Fruit fly (Drosophila melanogaster): ENCODE measurements around the gene CG5250.

The CG5250 gene

DNA sequence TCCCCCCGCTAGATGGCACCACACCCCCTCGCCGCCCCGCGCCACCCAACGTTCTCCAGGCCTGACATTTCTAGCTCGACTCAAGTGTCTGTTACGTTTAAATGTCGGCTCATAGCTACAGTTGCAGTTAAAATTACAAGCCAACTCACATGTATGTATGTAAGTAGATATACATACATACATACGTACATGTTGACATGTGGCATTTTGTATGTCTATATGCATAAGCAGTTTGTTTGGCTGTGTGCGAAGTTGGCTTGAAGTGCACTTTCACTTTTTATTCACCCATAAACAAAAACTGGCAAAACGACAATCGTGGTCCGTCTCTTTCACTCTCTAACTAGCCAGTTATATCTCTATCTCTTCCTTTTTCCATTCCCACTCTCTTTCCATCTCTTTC lies 46.2 kb downstream of the CG5250 start (continued):
- TF ChIP-seq CG1603 (tag; optimal IDR thresholded peaks at IDR 0.05) (peak; percentile 51), onecut (GFP tag; IDR thresholded peaks at IDR 0.05) (0 out of 2 replicates have a peak, but pooled peaks have one; percentile 20), gce (GFP tag; IDR thresholded peaks at IDR 0.05) (peak; percentile 75; the same call in 1 of the 3 replicates), bsh (GFP tag; optimal IDR thresholded peaks at IDR 0.05) (peak; percentile 4 to 37), nau (GFP tag; optimal IDR thresholded peaks at IDR 0.05) (peak; percentile 28), Sox102F (GFP tag; optimal IDR thresholded peaks at IDR 0.05) (peak; percentile 41), ATbp (GFP tag; optimal IDR thresholded peaks at IDR 0.05) (peak; percentile 94), CG17568 (GFP tag; optimal IDR thresholded peaks at IDR 0.05) (peak; percentile 3), lab (GFP tag; optimal IDR thresholded peaks at IDR 0.05) (peak; percentile 35), CG5180 (GFP tag; optimal IDR thresholded peaks at IDR 0.05) (peak; percentile 37), Sox100B (GFP tag; optimal IDR thresholded peaks at IDR 0.05) (peak; percentile 35), CG8388 (GFP tag; optimal IDR thresholded peaks at IDR 0.05) (peak; percentile 19), CG3281 (GFP tag; optimal IDR thresholded peaks at IDR 0.05) (no peak), CG33213 (GFP tag; optimal IDR thresholded peaks at IDR 0.05) (no peak), wek (GFP tag; optimal IDR thresholded peaks at IDR 0.05) (peak; percentile 49), CG1024 (GFP tag; IDR thresholded peaks at IDR 0.05) (peak; percentile 44; the same call in 1 of the 2 replicates), Jarid2 (GFP tag; optimal IDR thresholded peaks at IDR 0.05) (peak; percentile 24), az2 (GFP tag; optimal IDR thresholded peaks at IDR 0.05) (no peak), chif (GFP tag; optimal IDR thresholded peaks at IDR 0.05) (no peak), Bdp1 (GFP tag; optimal IDR thresholded peaks at IDR 0.05) (no peak), CG11093 (GFP tag; IDR thresholded peaks at IDR 0.05) (peak; percentile 33; the same call in 1 of the 3 replicates), Kr (GFP tag; optimal IDR thresholded peaks at IDR 0.05) (no peak), tap (tag; optimal IDR thresholded peaks at IDR 0.05) (no peak), kni (GFP tag; optimal IDR thresholded peaks at IDR 0.05) (peak; percentile 86), Ets97D (GFP tag; optimal IDR thresholded peaks at IDR 0.05) (no peak), D (optimal IDR thresholded peaks at IDR 0.05) (no peak), D (GFP tag; optimal IDR thresholded peaks at IDR 0.05) (peak; percentile 56), fd64A (GFP tag; optimal IDR thresholded peaks at IDR 0.05) (peak; percentile 56), CG2875 (GFP tag; optimal IDR thresholded peaks at IDR 0.05) (peak; percentile 76), Deaf1 (tag; optimal IDR thresholded peaks at IDR 0.05) (no peak), CG16863 (GFP tag; optimal IDR thresholded peaks at IDR 0.05) (peak; percentile 8), Lhr (GFP tag; optimal IDR thresholded peaks at IDR 0.05) (peak; percentile 36), Opbp (GFP tag; IDR thresholded peaks at IDR 0.05; ENCODE audit: partially characterized antibody) (no peak), shn (GFP tag; optimal IDR thresholded peaks at IDR 0.05) (no peak), zfh1 (GFP tag; IDR thresholded peaks at IDR 0.05) (0 out of 3 replicates have a peak, but pooled peaks have one; percentile 30), nerfin-1 (tag; optimal IDR thresholded peaks at IDR 0.05) (peak; percentile 17), yki (optimal IDR thresholded peaks at IDR 0.05) (no peak), Nf-YA (GFP tag; IDR thresholded peaks at IDR 0.05) (0 out of 2 replicates have a peak, but pooled peaks have one; percentile 17), CG8290 (GFP tag; optimal IDR thresholded peaks at IDR 0.05) (no peak), CG8290 (tag; optimal IDR thresholded peaks at IDR 0.05) (peak in 1 of 2 experiments; percentile 21), Camta (GFP tag; optimal IDR thresholded peaks at IDR 0.05) (no peak), ken (GFP tag; IDR thresholded peaks at IDR 0.05) (peak; percentile 60; the same call in 1 of the 3 replicates), CG15601 (tag; optimal IDR thresholded peaks at IDR 0.05) (peak; percentile 10), gsb-n (tag; optimal IDR thresholded peaks at IDR 0.05) (peak; percentile 18), CG11504 (tag; optimal IDR thresholded peaks at IDR 0.05) (peak; percentile 10), CG12299 (tag; optimal IDR thresholded peaks at IDR 0.05) (peak; percentile 20), Aef1 (GFP tag; IDR thresholded peaks at IDR 0.05) (no peak), kay (GFP tag; optimal IDR thresholded peaks at IDR 0.05) (no peak), Hr39 (optimal IDR thresholded peaks at IDR 0.05) (no peak), CG13424 (tag; optimal IDR thresholded peaks at IDR 0.05) (peak; percentile 4), HLH3B (GFP tag; IDR thresholded peaks at IDR 0.05) (peak; percentile 37; the same call in 1 of the 2 replicates)
